Fruit fly (Drosophila melanogaster) Kc167 (cell line): ENCODE results near the gene CG42857.

Experiments used
- Myc ChIP-seq: fragments of >200 bp; optimal IDR thresholded peaks from 2 replicates; lab custom pipeline; 2017; ENCODE audit warnings: missing external identifiers
- Sin3A ChIP-seq: fragments of >200 bp; optimal IDR thresholded peaks from 2 replicates; lab custom pipeline; 2018; ENCODE audit warnings: missing external identifiers
- h ChIP-seq: fragments of >200 bp; optimal IDR thresholded peaks from 3 replicates; lab custom pipeline; 2018; ENCODE audit warnings: missing external identifiers
- insv ChIP-seq: fragments of >200 bp; optimal IDR thresholded peaks from 3 replicates; lab custom pipeline; 2018; ENCODE audit warnings: missing external identifiers
- psq ChIP-seq: fragments of >200 bp; optimal IDR thresholded peaks from 2 replicates; lab custom pipeline; 2017; ENCODE audit warnings: missing external identifiers
- ttk ChIP-seq: sonication (Bioruptor generic); optimal IDR thresholded peaks from 2 replicates; lab custom pipeline; 2017; ENCODE audit warnings: missing external identifiers

CG42857 gene

dm6 chr3R:9821091-9821490, at the start of gene CG42857:
Gene CG42857, minus strand, starts transcription at chr3R:9821191.
- no peak for TF ChIP-seq h (lab: Kevin White, UChicago)
- TF ChIP-seq insv = no peak
- no peak for TF ChIP-seq Myc (lab: Kevin White, UChicago)
- no peak for TF ChIP-seq Sin3A (lab: Kevin White, UChicago)
- no peak for TF ChIP-seq ttk (lab: Kevin White, UChicago)
- no peak for TF ChIP-seq psq (lab: Kevin White, UChicago)

- TF ChIP-seq Sin3A (lab: Kevin White, UChicago) (no peak), ttk (lab: Kevin White, UChicago) (no peak), insv (no peak), h (lab: Kevin White, UChicago) (no peak), psq (lab: Kevin White, UChicago) (no peak), Myc (lab: Kevin White, UChicago) (no peak)
These were observed 49.4 kb upstream of the CG42857 start for dm6 chr3R:9870378-9870777.

- no peak for TF ChIP-seq Myc (lab: Kevin White, UChicago)
- no peak for TF ChIP-seq insv
- no peak for TF ChIP-seq ttk (lab: Kevin White, UChicago)
- no peak for TF ChIP-seq psq (lab: Kevin White, UChicago)
- TF ChIP-seq Sin3A (lab: Kevin White, UChicago) = no peak
- no peak for TF ChIP-seq h (lab: Kevin White, UChicago)
These were observed 49.0 kb upstream of the CG42857 start for dm6 chr3R:9869954-9870353.

dm6 chr3R:9868538-9869398, 47.8 kb upstream of the CG42857 start:
- TF ChIP-seq psq (lab: Kevin White, UChicago) (no peak), ttk (lab: Kevin White, UChicago) (no peak), Sin3A (lab: Kevin White, UChicago) (no peak), insv (no peak), Myc (lab: Kevin White, UChicago) (no peak), h (lab: Kevin White, UChicago) (no peak)

dm6 chr3R:9867911-9868537, 47.0 kb upstream of the CG42857 start, which contains the start of gene Teh1:
Gene Teh1, minus strand, starts transcription at chr3R:9868120.
- TF ChIP-seq insv (no peak), ttk (lab: Kevin White, UChicago) (no peak), Myc (lab: Kevin White, UChicago) (no peak), Sin3A (lab: Kevin White, UChicago) (no peak), psq (lab: Kevin White, UChicago) (no peak), h (lab: Kevin White, UChicago) (no peak)

- TF ChIP-seq h (lab: Kevin White, UChicago) = no peak
These were observed 44.9 kb upstream of the CG42857 start for dm6 chr3R:9865854-9866396.

dm6 chr3R:9860561-9860960, 39.6 kb upstream of the CG42857 start:
- TF ChIP-seq psq (lab: Kevin White, UChicago) = no peak
- no peak for TF ChIP-seq Sin3A (lab: Kevin White, UChicago)
- no peak for TF ChIP-seq h (lab: Kevin White, UChicago)
- no peak for TF ChIP-seq ttk (lab: Kevin White, UChicago)
- TF ChIP-seq Myc (lab: Kevin White, UChicago) = no peak
- no peak for TF ChIP-seq insv

- no peak for TF ChIP-seq Sin3A (lab: Kevin White, UChicago)
- TF ChIP-seq psq (lab: Kevin White, UChicago) = no peak
- no peak for TF ChIP-seq ttk (lab: Kevin White, UChicago)
These were observed 36.8 kb upstream of the CG42857 start for dm6 chr3R:9857785-9858184.

- TF ChIP-seq ttk (lab: Kevin White, UChicago) (no peak), Sin3A (lab: Kevin White, UChicago) (no peak), psq (lab: Kevin White, UChicago) (no peak), insv (no peak), Myc (lab: Kevin White, UChicago) (no peak), h (lab: Kevin White, UChicago) (no peak)
These were observed 30.7 kb upstream of the CG42857 start for dm6 chr3R:9851653-9852052.

- TF ChIP-seq h (lab: Kevin White, UChicago) (no peak), insv (no peak), psq (lab: Kevin White, UChicago) (no peak), ttk (lab: Kevin White, UChicago) (no peak), Myc (lab: Kevin White, UChicago) (no peak), Sin3A (lab: Kevin White, UChicago) (no peak)
These were observed 2.7 kb upstream of the CG42857 start, which contains the start of gene CG34302 for dm6 chr3R:9823723-9824122. Gene CG34302, minus strand, starts transcription at chr3R:9823823.

- no peak for TF ChIP-seq h (lab: Kevin White, UChicago)
These were observed 1.2 kb downstream of the CG42857 start, which contains the start of gene CG9458 for dm6 chr3R:9819777-9820176. Gene CG9458, minus strand, starts transcription at chr3R:9819877.

dm6 chr3R:9818295-9818694, 2.7 kb downstream of the CG42857 start, which contains the start of gene CG9459:
Gene CG9459, minus strand, starts transcription at chr3R:9818395.
- TF ChIP-seq Myc (lab: Kevin White, UChicago) (no peak), insv (no peak), Sin3A (lab: Kevin White, UChicago) (no peak), h (lab: Kevin White, UChicago) (no peak), ttk (lab: Kevin White, UChicago) (no peak), psq (lab: Kevin White, UChicago) (no peak)
